Fruit fly (Drosophila melanogaster) whole organism, adult: Measurements from ENCODE around the gene wrd.

Experiments used
- CG33017 ChIP-seq: fragments of 200-800 bp; sonication (Bioruptor generic); optimal IDR thresholded peaks from 2 replicates; lab custom pipeline; 2018; ENCODE audit warnings: missing biosample characterization, mild to moderate bottlenecking, missing genetic modification characterization, moderate library complexity
- CG5204 ChIP-seq: fragments of 200-800 bp; sonication (Bioruptor generic); optimal IDR thresholded peaks from 2 replicates; lab custom pipeline; 2016; ENCODE audit warnings: missing biosample characterization, missing genetic modification characterization
- CG7045 ChIP-seq: fragments of 200-800 bp; sonication (Bioruptor generic); optimal IDR thresholded peaks from 2 replicates; lab custom pipeline; 2017; ENCODE audit warnings: missing biosample characterization, mild to moderate bottlenecking, missing genetic modification characterization
- Hr96 ChIP-seq: fragments of 200-800 bp; sonication (Bioruptor generic); optimal IDR thresholded peaks from 2 replicates; lab custom pipeline; 2016; ENCODE audit warnings: missing biosample characterization, missing genetic modification characterization
- pad ChIP-seq: fragments of 200-800 bp; sonication (Bioruptor generic); optimal IDR thresholded peaks from 3 replicates; lab custom pipeline; 2017; ENCODE audit warnings: missing biosample characterization, missing genetic modification characterization, mild to moderate bottlenecking, moderate library complexity, missing genetic modification reagents

dm6 chr3R:18166261-18166720, 1.3 kb upstream of the wrd start:
- TF ChIP-seq Hr96 (no peak), CG33017 (peak; percentile 11), CG7045 (GFP tag; lab: Kevin White, UChicago) (no peak), pad (no peak), CG5204 (GFP tag; lab: Kevin White, UChicago) (no peak)
